Worm (Caenorhabditis elegans) whole organism, late embryonic: ENCODE measurements around the gene srh-250.
A peak's percentile ranks its signal among the peaks of the same experiment; 100 is the strongest.

Experiments used
- C38D4.7 ChIP-seq: fragments of 200-800 bp; sonication (Bioruptor generic); optimal IDR thresholded peaks from 2 replicates; lab custom pipeline; 2018; ENCODE audit warnings: mild to moderate bottlenecking, missing genetic modification characterization, moderate library complexity, missing compliant biosample characterization
- F13H6.1 ChIP-seq: sonication (generic microtip); optimal IDR thresholded peaks from 2 replicates; lab custom pipeline; 2016; ENCODE audit warnings: missing genetic modification characterization, missing compliant biosample characterization
- K02D7.2 ChIP-seq: sonication (generic microtip); optimal IDR thresholded peaks from 2 replicates; lab custom pipeline; 2017; ENCODE audit warnings: mild to moderate bottlenecking, missing genetic modification characterization, missing compliant biosample characterization
- K09A11.1 ChIP-seq: sonication (generic microtip); optimal IDR thresholded peaks from 2 replicates; lab custom pipeline; 2017; ENCODE audit warnings: antibody characterized with exemption, mild to moderate bottlenecking, missing genetic modification characterization, missing compliant biosample characterization; ENCODE audit not compliant: insufficient read depth
- T23F11.4 ChIP-seq: fragments of 200-800 bp; sonication (Bioruptor generic); optimal IDR thresholded peaks from 2 replicates; lab custom pipeline; 2018; ENCODE audit warnings: mild to moderate bottlenecking, missing genetic modification characterization, missing compliant biosample characterization
- ama-1 ChIP-seq: fragments of 150-350 bp; optimal IDR thresholded peaks from 2 replicates; lab custom pipeline; 2014
- ceh-18 ChIP-seq: sonication (generic microtip); optimal IDR thresholded peaks from 2 replicates; lab custom pipeline; 2016; ENCODE audit warnings: missing genetic modification characterization, missing compliant biosample characterization
- ceh-2 ChIP-seq: sonication (generic microtip); optimal IDR thresholded peaks from 2 replicates; lab custom pipeline; 2016; ENCODE audit warnings: missing genotype, missing genetic modification characterization, missing compliant biosample characterization
- ceh-24 ChIP-seq: sonication (generic microtip); optimal IDR thresholded peaks from 2 replicates; lab custom pipeline; 2016; ENCODE audit warnings: mild to moderate bottlenecking, missing genetic modification characterization, missing compliant biosample characterization
- ceh-34 ChIP-seq: sonication (generic microtip); optimal IDR thresholded peaks from 2 replicates; lab custom pipeline; 2016; ENCODE audit warnings: mild to moderate bottlenecking, missing genetic modification characterization, missing compliant biosample characterization
- ceh-48 ChIP-seq: sonication (generic microtip); optimal IDR thresholded peaks from 2 replicates; lab custom pipeline; 2016; ENCODE audit warnings: missing genetic modification characterization, inconsistent platforms, missing compliant biosample characterization
- che-1 ChIP-seq: sonication (generic microtip); optimal IDR thresholded peaks from 2 replicates; lab custom pipeline; 2016; ENCODE audit warnings: mild to moderate bottlenecking, missing genetic modification characterization, missing compliant biosample characterization
- ets-4 ChIP-seq: sonication (generic microtip); optimal IDR thresholded peaks from 2 replicates; lab custom pipeline; 2016; ENCODE audit warnings: missing genetic modification characterization, missing compliant biosample characterization
- fax-1 ChIP-seq: sonication (generic microtip); optimal IDR thresholded peaks from 2 replicates; lab custom pipeline; 2016; ENCODE audit warnings: missing genotype, missing genetic modification characterization, missing compliant biosample characterization
- fkh-6 ChIP-seq: sonication (generic microtip); optimal IDR thresholded peaks from 2 replicates; lab custom pipeline; 2016; ENCODE audit warnings: missing genetic modification characterization, missing compliant biosample characterization
- hlh-13 ChIP-seq: fragments of 200-800 bp; sonication (Bioruptor generic); optimal IDR thresholded peaks from 2 replicates; lab custom pipeline; 2018; ENCODE audit warnings: mild to moderate bottlenecking, missing genetic modification characterization, missing compliant biosample characterization
- hlh-30 ChIP-seq: sonication (generic microtip); optimal IDR thresholded peaks from 2 replicates; lab custom pipeline; 2017; ENCODE audit warnings: antibody characterized with exemption, missing genetic modification characterization, missing compliant biosample characterization; ENCODE audit not compliant: insufficient read depth
- lim-6 ChIP-seq: sonication (generic microtip); optimal IDR thresholded peaks from 2 replicates; lab custom pipeline; 2016; ENCODE audit warnings: missing genetic modification characterization, missing compliant biosample characterization
- mec-3 ChIP-seq: sonication (generic microtip); optimal IDR thresholded peaks from 2 replicates; lab custom pipeline; 2016; ENCODE audit warnings: borderline replicate concordance, missing genetic modification characterization, missing compliant biosample characterization
- nfya-1 ChIP-seq: sonication (generic microtip); optimal IDR thresholded peaks from 2 replicates; lab custom pipeline; 2017; ENCODE audit warnings: missing genetic modification characterization, mild to moderate bottlenecking, missing compliant biosample characterization, antibody characterized with exemption, moderate library complexity
- npax-4 ChIP-seq: sonication (generic microtip); optimal IDR thresholded peaks from 2 replicates; lab custom pipeline; 2016; ENCODE audit warnings: missing genetic modification characterization, missing compliant biosample characterization
- odd-2 ChIP-seq: sonication (generic microtip); optimal IDR thresholded peaks from 2 replicates; lab custom pipeline; 2017; ENCODE audit warnings: antibody characterized with exemption, mild to moderate bottlenecking, missing genetic modification characterization, missing compliant biosample characterization
- pag-3 ChIP-seq: sonication (generic microtip); optimal IDR thresholded peaks from 2 replicates; lab custom pipeline; 2016; ENCODE audit warnings: missing compliant biosample characterization, missing genetic modification characterization, borderline replicate concordance
- pha-4 ChIP-seq: fragments of 150-350 bp; optimal IDR thresholded peaks from 2 replicates; lab custom pipeline; 2018; ENCODE audit warnings: missing biosample characterization, missing genetic modification reagents, missing genetic modification characterization
- rnt-1 ChIP-seq: sonication (generic microtip); optimal IDR thresholded peaks from 2 replicates; lab custom pipeline; 2016; ENCODE audit warnings: missing genetic modification characterization, missing compliant biosample characterization
- sdc-2 ChIP-seq: sonication (generic microtip); optimal IDR thresholded peaks from 2 replicates; lab custom pipeline; 2016; ENCODE audit warnings: missing genotype, missing genetic modification characterization, missing compliant biosample characterization
- sox-2 ChIP-seq: fragments of 200-800 bp; sonication (Bioruptor generic); IDR thresholded peaks from 2 replicates; pipeline ENCODE4 v1.3.6; 2022; ENCODE audit warnings: missing genetic modification reagents, missing genetic modification characterization, missing compliant biosample characterization
- syd-9 ChIP-seq: sonication (generic microtip); optimal IDR thresholded peaks from 2 replicates; lab custom pipeline; 2016; ENCODE audit warnings: mild to moderate bottlenecking, missing genetic modification characterization, moderate library complexity, missing compliant biosample characterization
- tbx-2 ChIP-seq: sonication (generic microtip); optimal IDR thresholded peaks from 2 replicates; lab custom pipeline; 2016; ENCODE audit warnings: missing genetic modification characterization, missing compliant biosample characterization
- tbx-7 ChIP-seq: sonication (generic microtip); optimal IDR thresholded peaks from 2 replicates; lab custom pipeline; 2016; ENCODE audit warnings: missing genotype, missing genetic modification characterization, missing compliant biosample characterization
- unc-3 ChIP-seq, 2 experiments: fragments of 200-800 bp in 1 of 2; sonication (Bioruptor generic) in 1 of 2; sonication (generic microtip) in 1 of 2; conservative IDR thresholded peaks in 1 of 2; optimal IDR thresholded peaks in 1 of 2; 2 replicates each; pipeline versions ENCODE4 v1.3.6 to Lab custom; 2016 to 2022; ENCODE audit warnings: missing compliant biosample characterization in 2 of 2, missing genetic modification characterization in 2 of 2, missing genetic modification reagents in 1 of 2
- unc-42 ChIP-seq: sonication (generic microtip); optimal IDR thresholded peaks from 2 replicates; lab custom pipeline; 2016; ENCODE audit warnings: missing genotype, missing genetic modification characterization, missing compliant biosample characterization
- unc-86 ChIP-seq: sonication (generic microtip); optimal IDR thresholded peaks from 2 replicates; lab custom pipeline; 2016; ENCODE audit warnings: missing genetic modification characterization, missing compliant biosample characterization

Gene srh-250

DNA sequence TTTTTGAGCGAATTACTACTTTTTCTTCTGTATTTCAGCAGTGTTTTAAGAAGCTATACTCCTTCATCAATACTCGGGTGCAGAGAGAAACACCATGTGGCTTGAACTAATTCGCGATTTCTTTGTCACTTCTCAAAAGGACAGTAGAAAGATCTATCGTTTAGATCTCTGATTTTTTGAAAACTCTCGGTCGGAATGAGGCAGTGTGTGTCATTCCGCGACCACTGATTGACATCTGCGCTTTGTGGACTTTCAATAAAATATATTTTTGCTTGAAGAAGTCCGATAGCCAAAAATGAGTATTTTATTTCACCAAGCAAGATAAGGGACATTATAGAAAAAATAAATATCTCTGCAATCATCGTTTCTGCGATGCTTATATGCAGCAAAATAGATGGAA lies 16.4 kb upstream of the srh-250 start:
- TF ChIP-seq rnt-1 (tag; lab: Kevin White, UChicago) = no peak
- TF ChIP-seq K02D7.2 (tag; lab: Kevin White, UChicago) = no peak
- no peak for TF ChIP-seq sox-2 (GFP tag; lab: Robert Waterston, UW)
- TF ChIP-seq syd-9 = no peak
- TF ChIP-seq K09A11.1 (tag; lab: Kevin White, UChicago) = no peak
- TF ChIP-seq che-1 (tag; lab: Kevin White, UChicago) = no peak
- TF ChIP-seq odd-2 = no peak
- TF ChIP-seq unc-3 (GFP tag; conservative IDR thresholded peaks at IDR 0.05; lab: Robert Waterston, UW) = no peak
- TF ChIP-seq unc-3 (tag; optimal IDR thresholded peaks at IDR 0.05; lab: Kevin White, UChicago) = no peak
- no peak for TF ChIP-seq lim-6 (tag; lab: Kevin White, UChicago)
- TF ChIP-seq, all 69 proteins: peak for 0

DNA sequence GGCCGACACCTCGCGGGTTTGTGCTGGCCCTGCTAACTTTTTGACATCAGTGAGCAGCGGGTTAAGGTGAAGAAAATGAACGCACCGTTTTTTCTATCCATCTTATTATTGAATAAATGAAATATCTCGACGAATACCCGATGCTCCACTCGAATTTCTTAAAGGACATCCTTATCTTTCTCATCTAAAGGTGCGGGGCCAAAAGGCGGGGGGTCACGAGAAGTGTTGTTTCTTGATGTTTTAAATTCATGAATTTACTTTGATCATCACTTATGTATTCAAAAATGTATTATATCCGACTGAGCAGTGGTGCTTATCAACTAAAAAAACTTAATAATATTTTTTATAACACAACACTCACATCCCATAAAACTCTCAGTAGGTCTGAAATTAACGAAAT lies 13.8 kb upstream of the srh-250 start, which contains the start of gene nhr-261:
Gene nhr-261, minus strand, starts transcription at position 101 of the 400 bp plus-strand sequence.
- TF ChIP-seq sdc-2 (tag; lab: Kevin White, UChicago) = no peak
- no peak for TF ChIP-seq ama-1
- no peak for TF ChIP-seq C38D4.7 (GFP tag; lab: Kevin White, UChicago)
- no peak for TF ChIP-seq rnt-1 (tag; lab: Kevin White, UChicago)
- TF ChIP-seq ceh-34 (tag; lab: Kevin White, UChicago) = no peak
- TF ChIP-seq unc-86 (tag; lab: Kevin White, UChicago) = no peak
- TF ChIP-seq pag-3 (tag; lab: Kevin White, UChicago) = no peak
- TF ChIP-seq hlh-13 (GFP tag; lab: Kevin White, UChicago) = no peak
- TF ChIP-seq syd-9 = no peak
- TF ChIP-seq npax-4 (tag; lab: Kevin White, UChicago) = no peak
- no peak for TF ChIP-seq fkh-6
- TF ChIP-seq ceh-24 (tag; lab: Kevin White, UChicago) = no peak
- TF ChIP-seq tbx-7 (tag; lab: Kevin White, UChicago) = no peak
- no peak for TF ChIP-seq ets-4
- no peak for TF ChIP-seq fax-1 (tag; lab: Kevin White, UChicago)

DNA sequence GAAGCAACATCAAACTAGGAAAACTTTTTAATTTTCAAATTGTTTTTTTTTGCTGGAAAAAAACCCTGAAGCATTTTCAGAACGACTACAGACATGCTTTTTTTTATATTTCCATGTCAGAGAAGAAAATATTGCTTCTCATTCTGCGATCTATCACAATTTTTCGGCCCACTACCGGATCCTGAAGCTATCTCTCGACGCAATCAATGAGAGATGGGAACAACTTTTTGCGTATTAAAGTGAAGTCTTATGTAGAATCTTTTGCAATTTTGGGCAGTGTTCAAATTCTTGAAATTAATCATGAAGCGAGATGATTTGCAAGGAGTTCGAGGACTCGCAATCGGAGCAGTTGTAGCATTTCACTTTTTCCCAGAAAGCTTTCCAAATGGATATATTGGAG lies 8.8 kb upstream of the srh-250 start, which contains the start of gene oac-10:
Gene oac-10, plus strand, starts transcription at position 301 of the 400 bp plus-strand sequence.
- TF ChIP-seq pha-4 (tag; lab: Kevin White, UChicago) = no peak
- no peak for TF ChIP-seq F13H6.1 (tag; lab: Kevin White, UChicago)
- no peak for TF ChIP-seq hlh-30 (tag; lab: Kevin White, UChicago)

DNA sequence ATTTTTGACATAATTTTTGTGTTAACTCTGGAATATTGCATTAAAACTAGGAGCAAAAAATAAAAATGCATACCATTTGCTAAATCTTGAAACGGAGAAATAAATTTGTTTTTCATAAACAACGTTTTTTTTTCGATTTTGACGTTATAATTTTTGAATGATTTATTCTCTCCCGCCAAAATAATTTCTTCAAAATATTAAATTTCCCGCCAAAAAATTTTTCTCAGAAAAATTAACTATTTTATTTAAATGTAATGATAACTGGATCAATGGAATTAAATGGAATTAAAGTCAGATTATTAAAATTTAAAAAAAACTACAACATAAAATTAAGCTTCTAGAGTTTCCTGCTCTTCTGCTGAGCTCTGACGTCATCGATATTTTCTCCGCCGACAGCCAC lies 1.3 kb upstream of the srh-250 start, which contains the start of gene nep-3:
Gene nep-3, minus strand, starts transcription at position 101 of the 400 bp plus-strand sequence.
- no peak for TF ChIP-seq C38D4.7 (GFP tag; lab: Kevin White, UChicago)
- TF ChIP-seq T23F11.4 (GFP tag; lab: Kevin White, UChicago) = no peak
- no peak for TF ChIP-seq unc-86 (tag; lab: Kevin White, UChicago)
- no peak for TF ChIP-seq F13H6.1 (tag; lab: Kevin White, UChicago)
- TF ChIP-seq unc-42 = no peak
- no peak for TF ChIP-seq mec-3 (tag; lab: Kevin White, UChicago)
- TF ChIP-seq ceh-2 (tag; lab: Kevin White, UChicago) = no peak
- no peak for TF ChIP-seq lim-6 (tag; lab: Kevin White, UChicago)
- TF ChIP-seq tbx-2 = no peak
- no peak for TF ChIP-seq ceh-18
- no peak for TF ChIP-seq odd-2
- TF ChIP-seq ceh-48 (tag; lab: Kevin White, UChicago) = no peak

DNA sequence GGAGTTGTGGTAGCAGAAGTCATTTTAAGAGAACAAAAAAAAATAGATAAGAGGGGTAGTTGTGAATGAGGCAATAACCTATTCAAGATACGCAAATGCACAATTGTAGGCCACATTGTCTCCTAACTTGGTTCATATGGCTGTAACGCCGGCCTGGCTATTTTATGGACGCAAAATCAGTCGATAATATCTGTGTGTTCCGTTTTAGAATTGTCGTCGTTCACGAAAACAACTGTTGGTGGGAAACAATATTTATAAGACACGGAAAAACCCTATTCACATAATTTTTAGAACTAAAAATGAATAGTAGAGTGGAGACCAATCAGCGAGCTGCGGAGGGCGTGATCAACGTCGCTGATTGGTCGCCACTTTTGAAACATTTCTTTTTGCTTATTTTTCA lies 556 bp upstream of the srh-250 start, which contains the start of gene sdz-7:
Gene sdz-7, minus strand, starts transcription at position 101 of the 400 bp plus-strand sequence.
- TF ChIP-seq nfya-1 (peak; percentile 43), mec-3 (tag; lab: Kevin White, UChicago) (no peak)
- TF ChIP-seq, all 69 proteins: peak for 1
